Worm (Caenorhabditis elegans) whole organism, L4 larva: ENCODE data around the gene C07A4.2.

Experiments used
- F10B5.3 ChIP-seq: sonication (generic microtip); optimal IDR thresholded peaks from 2 replicates; lab custom pipeline; 2016; ENCODE audit warnings: mild to moderate bottlenecking, missing genetic modification characterization, missing compliant biosample characterization
- F26F4.8 ChIP-seq: fragments of 200-800 bp; sonication (Bioruptor generic); conservative IDR thresholded peaks from 2 replicates; pipeline ENCODE4 v1.3.6; 2022; ENCODE audit warnings: missing genetic modification characterization, missing compliant biosample characterization
- F49E8.2 ChIP-seq: sonication (generic microtip); optimal IDR thresholded peaks from 2 replicates; lab custom pipeline; 2016; ENCODE audit warnings: missing compliant biosample characterization, mild to moderate bottlenecking, missing genetic modification characterization, borderline replicate concordance
- T26A8.4 ChIP-seq: fragments of 200-800 bp; sonication (Bioruptor generic); IDR thresholded peaks from 2 replicates; pipeline ENCODE4 v1.3.6; 2022; ENCODE audit warnings: missing genetic modification characterization, missing compliant biosample characterization
- Y48G9A.11 ChIP-seq: fragments of 200-800 bp; sonication (Bioruptor generic); IDR thresholded peaks from 2 replicates; pipeline ENCODE4 v1.3.6; 2022; ENCODE audit warnings: missing genetic modification reagents, missing genetic modification characterization, missing compliant biosample characterization
- Y75B8A.6 ChIP-seq: fragments of 200-800 bp; sonication (Bioruptor generic); IDR thresholded peaks from 2 replicates; pipeline ENCODE4 v1.3.6; 2022; ENCODE audit warnings: missing genetic modification reagents, missing genetic modification characterization, missing compliant biosample characterization
- ZK337.2 ChIP-seq: fragments of 200-800 bp; sonication (Bioruptor generic); IDR thresholded peaks from 2 replicates; pipeline ENCODE4 v1.3.6; 2022; ENCODE audit warnings: missing genetic modification reagents, missing genetic modification characterization, missing compliant biosample characterization
- ZK546.5 ChIP-seq, 2 experiments: sonication (generic microtip); optimal IDR thresholded peaks; 2 replicates each; lab custom pipeline; 2017; ENCODE audit warnings: missing biosample characterization in 2 of 2, missing genetic modification characterization in 2 of 2
- ama-1 ChIP-seq: fragments of 150-350 bp; optimal IDR thresholded peaks from 2 replicates; lab custom pipeline; 2014; ENCODE audit warnings: inconsistent platforms, mixed read lengths
- arid-1 ChIP-seq: fragments of 200-800 bp; sonication (Bioruptor generic); conservative IDR thresholded peaks from 2 replicates; pipeline ENCODE4 v1.3.6; 2022; ENCODE audit warnings: missing genetic modification reagents, missing genetic modification characterization, missing compliant biosample characterization
- attf-4 ChIP-seq: sonication (generic microtip); optimal IDR thresholded peaks from 3 replicates; lab custom pipeline; 2017; ENCODE audit warnings: missing biosample characterization, missing genetic modification characterization
- ceh-20 ChIP-seq: fragments of 200-800 bp; sonication (Bioruptor generic); IDR thresholded peaks from 2 replicates; pipeline ENCODE4 v1.3.6; 2022; ENCODE audit warnings: missing genetic modification reagents, missing genetic modification characterization, missing compliant biosample characterization
- ceh-28 ChIP-seq: fragments of 150-350 bp; optimal IDR thresholded peaks from 2 replicates; lab custom pipeline; 2014; ENCODE audit warnings: missing biosample characterization, missing genetic modification reagents, missing genetic modification characterization
- ceh-62 ChIP-seq: sonication (generic microtip); optimal IDR thresholded peaks from 2 replicates; lab custom pipeline; 2017; ENCODE audit warnings: missing biosample characterization, missing genetic modification characterization
- cey-2 ChIP-seq: sonication (generic microtip); optimal IDR thresholded peaks from 3 replicates; lab custom pipeline; 2017; ENCODE audit warnings: missing genetic modification characterization, mild to moderate bottlenecking, missing compliant biosample characterization, antibody characterized with exemption, borderline replicate concordance; ENCODE audit not compliant: insufficient read depth
- ctbp-1 ChIP-seq: fragments of 200-800 bp; sonication (Bioruptor generic); IDR thresholded peaks from 2 replicates; pipeline ENCODE4 v1.3.6; 2022; ENCODE audit warnings: missing genetic modification reagents, missing genetic modification characterization, missing compliant biosample characterization
- daf-12 ChIP-seq: fragments of 150-350 bp; optimal IDR thresholded peaks from 2 replicates; lab custom pipeline; 2014; ENCODE audit warnings: missing biosample characterization, missing genetic modification reagents, missing genetic modification characterization
- daf-16 ChIP-seq, 3 experiments: sonication (generic microtip); optimal IDR thresholded peaks; 2 replicates each; lab custom pipeline; 2016 to 2017; ENCODE audit warnings: missing genetic modification characterization in 3 of 3, missing genetic modification reagents in 3 of 3, mild to moderate bottlenecking in 2 of 3, missing compliant biosample characterization in 2 of 3, missing biosample characterization in 1 of 3, moderate library complexity in 1 of 3
- dmd-9 ChIP-seq: fragments of 200-800 bp; sonication (Bioruptor generic); IDR thresholded peaks from 2 replicates; pipeline ENCODE4 v1.3.6; 2022; ENCODE audit warnings: missing genetic modification reagents, missing genetic modification characterization, missing compliant biosample characterization
- dpl-1 ChIP-seq: fragments of 150-350 bp; optimal IDR thresholded peaks from 2 replicates; lab custom pipeline; 2014; ENCODE audit warnings: missing biosample characterization, missing genetic modification reagents, missing genetic modification characterization
- duxl-1 ChIP-seq: sonication (generic microtip); optimal IDR thresholded peaks from 2 replicates; lab custom pipeline; 2016; ENCODE audit warnings: mild to moderate bottlenecking, missing genetic modification characterization, moderate library complexity, missing compliant biosample characterization; ENCODE audit not compliant: poor library complexity
- egl-27 ChIP-seq: sonication (generic microtip); optimal IDR thresholded peaks from 3 replicates; lab custom pipeline; 2017; ENCODE audit warnings: missing biosample characterization, missing genetic modification reagents, missing genetic modification characterization
- egl-43 ChIP-seq: fragments of 200-800 bp; sonication (Bioruptor generic); IDR thresholded peaks from 2 replicates; pipeline ENCODE4 v1.3.6; 2022; ENCODE audit warnings: missing genetic modification reagents, missing genetic modification characterization, missing compliant biosample characterization
- fos-1 ChIP-seq: fragments of 150-350 bp; optimal IDR thresholded peaks from 2 replicates; lab custom pipeline; 2014; ENCODE audit warnings: missing biosample characterization, missing genetic modification characterization
- gei-8 ChIP-seq: fragments of 200-800 bp; sonication (Bioruptor generic); optimal IDR thresholded peaks from 2 replicates; lab custom pipeline; 2018; ENCODE audit warnings: mild to moderate bottlenecking, missing genetic modification characterization, missing compliant biosample characterization
- hif-1 ChIP-seq, 2 experiments: sonication (generic microtip); optimal IDR thresholded peaks; 2 replicates each; lab custom pipeline; 2016 to 2017; ENCODE audit warnings: missing compliant biosample characterization in 2 of 2, missing genetic modification characterization in 2 of 2, missing genetic modification reagents in 2 of 2, missing genotype in 2 of 2, mild to moderate bottlenecking in 1 of 2
- hlh-30 ChIP-seq: sonication (generic microtip); optimal IDR thresholded peaks from 2 replicates; lab custom pipeline; 2017; ENCODE audit warnings: antibody characterized with exemption, mild to moderate bottlenecking, missing genetic modification characterization, missing compliant biosample characterization; ENCODE audit not compliant: insufficient read depth
- lin-39 ChIP-seq: fragments of 150-350 bp; optimal IDR thresholded peaks from 2 replicates; lab custom pipeline; 2014; ENCODE audit warnings: missing biosample characterization, missing genetic modification reagents, missing genetic modification characterization
- lir-3 ChIP-seq: sonication (generic microtip); optimal IDR thresholded peaks from 2 replicates; lab custom pipeline; 2016; ENCODE audit warnings: mild to moderate bottlenecking, missing genetic modification characterization, missing compliant biosample characterization
- madf-9 ChIP-seq: fragments of 200-800 bp; sonication (Bioruptor generic); conservative IDR thresholded peaks from 2 replicates; pipeline ENCODE4 v1.3.6; 2022; ENCODE audit warnings: missing genetic modification reagents, missing genetic modification characterization, missing compliant biosample characterization
- mdl-1 ChIP-seq, 2 experiments: fragments of 150-350 bp in 1 of 2; sonication (generic microtip) in 1 of 2; optimal IDR thresholded peaks; 2 replicates each; lab custom pipeline; 2014 to 2017; ENCODE audit warnings: missing biosample characterization in 2 of 2, missing genetic modification characterization in 2 of 2
- mxl-2 ChIP-seq: fragments of 200-800 bp; sonication (Bioruptor generic); conservative IDR thresholded peaks from 2 replicates; pipeline ENCODE4 v1.3.6; 2022; ENCODE audit warnings: missing genetic modification reagents, missing genetic modification characterization, missing compliant biosample characterization
- nhr-10 ChIP-seq: fragments of 150-350 bp; optimal IDR thresholded peaks from 2 replicates; lab custom pipeline; 2014; ENCODE audit warnings: missing biosample characterization, missing genetic modification characterization
- nhr-25 ChIP-seq: sonication (generic microtip); optimal IDR thresholded peaks from 2 replicates; lab custom pipeline; 2017; ENCODE audit warnings: missing genetic modification characterization, mild to moderate bottlenecking, missing compliant biosample characterization, antibody characterized with exemption, moderate library complexity, borderline replicate concordance; ENCODE audit not compliant: insufficient read depth
- nhr-48 ChIP-seq: sonication (generic microtip); optimal IDR thresholded peaks from 2 replicates; lab custom pipeline; 2016; ENCODE audit warnings: mild to moderate bottlenecking, missing genetic modification characterization, missing compliant biosample characterization
- nhr-6 ChIP-seq: fragments of 150-350 bp; optimal IDR thresholded peaks from 2 replicates; lab custom pipeline; 2014; ENCODE audit warnings: missing biosample characterization, missing genetic modification characterization
- nhr-76 ChIP-seq: fragments of 150-350 bp; optimal IDR thresholded peaks from 2 replicates; lab custom pipeline; 2014; ENCODE audit warnings: missing biosample characterization, missing genetic modification characterization
- nhr-77 ChIP-seq: fragments of 150-350 bp; optimal IDR thresholded peaks from 2 replicates; lab custom pipeline; 2014; ENCODE audit warnings: missing biosample characterization, missing genetic modification characterization
- pha-4 ChIP-seq, 2 experiments: fragments of 150-350 bp in 1 of 2; fragments of 200-800 bp in 1 of 2; sonication (Bioruptor generic) in 1 of 2; IDR thresholded peaks in 1 of 2; optimal IDR thresholded peaks in 1 of 2; 2 replicates each; pipeline versions ENCODE4 v1.3.6 to Lab custom; 2014 to 2022; ENCODE audit warnings: missing genetic modification characterization in 2 of 2, missing genetic modification reagents in 2 of 2, missing biosample characterization in 1 of 2, missing compliant biosample characterization in 1 of 2
- rbr-2 ChIP-seq: sonication (generic microtip); optimal IDR thresholded peaks from 2 replicates; lab custom pipeline; 2016; ENCODE audit warnings: missing genotype, missing genetic modification characterization, missing compliant biosample characterization
- saeg-2 ChIP-seq: fragments of 200-800 bp; sonication (Bioruptor generic); IDR thresholded peaks from 2 replicates; pipeline ENCODE4 v1.3.6; 2022; ENCODE audit warnings: missing genetic modification reagents, missing genetic modification characterization, missing compliant biosample characterization
- set-16 ChIP-seq: fragments of 200-800 bp; sonication (Bioruptor generic); IDR thresholded peaks from 2 replicates; pipeline ENCODE4 v1.3.6; 2022; ENCODE audit warnings: missing genetic modification reagents, missing genetic modification characterization, missing compliant biosample characterization
- snpc-1.2 ChIP-seq: fragments of 200-800 bp; sonication (Bioruptor generic); IDR thresholded peaks from 2 replicates; pipeline ENCODE4 v1.3.6; 2022; ENCODE audit warnings: missing genetic modification reagents, missing genetic modification characterization, missing compliant biosample characterization
- snpc-4 ChIP-seq: fragments of 150-350 bp; optimal IDR thresholded peaks from 2 replicates; lab custom pipeline; 2014; ENCODE audit warnings: missing biosample characterization, missing genetic modification characterization
- spr-3 ChIP-seq: fragments of 200-800 bp; sonication (Bioruptor generic); optimal IDR thresholded peaks from 2 replicates; lab custom pipeline; 2018; ENCODE audit warnings: mild to moderate bottlenecking, missing genetic modification characterization, missing compliant biosample characterization
- tra-1 ChIP-seq: fragments of 200-800 bp; sonication (Bioruptor generic); IDR thresholded peaks from 2 replicates; pipeline ENCODE4 v1.3.6; 2022; ENCODE audit warnings: missing genetic modification reagents, missing genetic modification characterization, missing compliant biosample characterization
- zfp-3 ChIP-seq: fragments of 200-800 bp; sonication (Bioruptor generic); conservative IDR thresholded peaks from 2 replicates; pipeline ENCODE4 v1.3.6; 2022; ENCODE audit warnings: missing genetic modification reagents, missing genetic modification characterization, missing compliant biosample characterization
- zip-2 ChIP-seq: fragments of 150-350 bp; optimal IDR thresholded peaks from 2 replicates; lab custom pipeline; 2014; ENCODE audit warnings: missing biosample characterization, missing genetic modification characterization
- ztf-7 ChIP-seq: fragments of 150-350 bp; optimal IDR thresholded peaks from 2 replicates; lab custom pipeline; 2014; ENCODE audit warnings: missing biosample characterization, missing genetic modification characterization

The C07A4.2 gene

ce11 chrX:10188493-10188895 lies 16.5 kb downstream of the C07A4.2 start (continued):
- TF ChIP-seq nhr-6 (tag; lab: Kevin White, UChicago) (peak; percentile 31), rbr-2 (tag; lab: Kevin White, UChicago) (peak; percentile 92), ZK337.2 (no peak), saeg-2 (GFP tag; lab: Robert Waterston, UW) (no peak), lin-39 (no peak), arid-1 (0 out of 2 replicates have a peak, but pooled peaks have one; percentile 6), mxl-2 (GFP tag; lab: Robert Waterston, UW) (no peak), ztf-7 (no peak), egl-43 (GFP tag; lab: Robert Waterston, UW) (peak; percentile 77; the same call in 1 of the 2 replicates), F26F4.8 (GFP tag; lab: Robert Waterston, UW) (no peak), nhr-76 (tag; lab: Kevin White, UChicago) (no peak), egl-27 (no peak), snpc-1.2 (GFP tag; lab: Robert Waterston, UW) (no peak), mdl-1 (tag; optimal IDR thresholded peaks at IDR 0.05; lab: Kevin White, UChicago) (peak; percentile 93 to 97), fos-1 (no peak), T26A8.4 (GFP tag; lab: Robert Waterston, UW) (peak; percentile 63), hif-1 (tag; optimal IDR thresholded peaks at IDR 0.05; lab: Kevin White, UChicago) (peak; percentile 21 to 68), ZK546.5 (tag; optimal IDR thresholded peaks at IDR 0.05; lab: Kevin White, UChicago) (no peak), ama-1 (peak; percentile 14), lir-3 (tag; lab: Kevin White, UChicago) (no peak), zip-2 (tag; lab: Kevin White, UChicago) (no peak), nhr-48 (tag; lab: Kevin White, UChicago) (peak; percentile 53), ceh-20 (peak; percentile 57; the same call in 1 of the 2 replicates), pha-4 (GFP tag; IDR thresholded peaks at IDR 0.05; lab: Robert Waterston, UW) (peak; percentile 40; the same call in 1 of the 2 replicates), pha-4 (tag; optimal IDR thresholded peaks at IDR 0.05; lab: Kevin White, UChicago) (no peak), set-16 (GFP tag; lab: Robert Waterston, UW) (peak; percentile 86), Y48G9A.11 (GFP tag; lab: Robert Waterston, UW) (no peak), nhr-25 (peak; percentile 75), cey-2 (no peak), snpc-4 (tag; lab: Kevin White, UChicago) (no peak), hlh-30 (tag; lab: Kevin White, UChicago) (peak; percentile 95), Y75B8A.6 (GFP tag; lab: Robert Waterston, UW) (no peak), nhr-10 (tag; lab: Kevin White, UChicago) (peak; percentile 29), dmd-9 (GFP tag; lab: Robert Waterston, UW) (no peak), duxl-1 (tag; lab: Kevin White, UChicago) (peak; percentile 43), daf-16 (GFP tag; optimal IDR thresholded peaks at IDR 0.05; lab: Kevin White, UChicago) (peak in 1 of 2 experiments; percentile 64), daf-16 (tag; optimal IDR thresholded peaks at IDR 0.05; lab: Kevin White, UChicago) (peak; percentile 38), ceh-62 (no peak), F49E8.2 (tag; lab: Kevin White, UChicago) (no peak), zfp-3 (GFP tag; lab: Robert Waterston, UW) (no peak), ceh-28 (tag; lab: Kevin White, UChicago) (no peak), dpl-1 (peak; percentile 14), ctbp-1 (GFP tag; lab: Robert Waterston, UW) (peak; percentile 74), gei-8 (GFP tag; lab: Kevin White, UChicago) (peak; percentile 27), attf-4 (tag; lab: Kevin White, UChicago) (no peak), nhr-77 (tag; lab: Kevin White, UChicago) (peak; percentile 64), spr-3 (GFP tag; lab: Kevin White, UChicago) (no peak), daf-12 (no peak), F10B5.3 (peak; percentile 8), tra-1 (GFP tag; lab: Robert Waterston, UW) (peak; percentile 92), madf-9 (GFP tag; lab: Robert Waterston, UW) (no peak)
